Worm (Caenorhabditis elegans) whole organism, L4 larva: ENCODE results near the gene Y45F10A.7.
"Not testable (repeated sequence)": the region's sequence is repeated elsewhere in the genome, so short reads cannot be mapped to it uniquely, and the experiment has no call there.

Source experiments
- hlh-30 ChIP-seq: sonication (generic microtip); optimal IDR thresholded peaks from 2 replicates; lab custom pipeline; 2017; ENCODE audit warnings: antibody characterized with exemption, mild to moderate bottlenecking, missing genetic modification characterization, missing compliant biosample characterization; ENCODE audit not compliant: insufficient read depth
- lin-13 ChIP-seq: fragments of 150-350 bp; optimal IDR thresholded peaks from 2 replicates; lab custom pipeline; 2014; ENCODE audit warnings: missing biosample characterization, missing genetic modification reagents, missing genetic modification characterization
- lin-29 ChIP-seq: fragments of 200-800 bp; sonication (Bioruptor generic); IDR thresholded peaks from 2 replicates; pipeline ENCODE4 v1.3.6; 2022; ENCODE audit warnings: missing genetic modification reagents, missing genetic modification characterization, missing compliant biosample characterization
- lin-39 ChIP-seq: fragments of 150-350 bp; optimal IDR thresholded peaks from 2 replicates; lab custom pipeline; 2014; ENCODE audit warnings: missing biosample characterization, missing genetic modification reagents, missing genetic modification characterization
- mep-1 ChIP-seq: fragments of 150-350 bp; sonication (generic microtip); optimal IDR thresholded peaks from 3 replicates; lab custom pipeline; 2014; ENCODE audit warnings: missing biosample characterization, missing genetic modification characterization
- nhr-48 ChIP-seq: sonication (generic microtip); optimal IDR thresholded peaks from 2 replicates; lab custom pipeline; 2016; ENCODE audit warnings: mild to moderate bottlenecking, missing genetic modification characterization, missing compliant biosample characterization
- sdz-12 ChIP-seq: fragments of 200-800 bp; sonication (Bioruptor generic); optimal IDR thresholded peaks from 2 replicates; lab custom pipeline; 2018; ENCODE audit warnings: mild to moderate bottlenecking, missing genetic modification characterization, missing compliant biosample characterization
- tag-97 ChIP-seq: fragments of 200-800 bp; sonication (Bioruptor generic); IDR thresholded peaks from 2 replicates; pipeline ENCODE4 v1.3.6; 2022; ENCODE audit warnings: missing genetic modification characterization, missing compliant biosample characterization
- unc-62 ChIP-seq, 3 experiments: fragments of 150-350 bp in 1 of 3; sonication (generic microtip); optimal IDR thresholded peaks in 2 of 3; peaks in 1 of 3; 1 replicate in 1 of 3; 2 replicates in 2 of 3; lab custom pipeline; 2014 to 2017; ENCODE audit warnings: missing biosample characterization in 3 of 3, missing genetic modification characterization in 3 of 3, missing genetic modification reagents in 3 of 3, missing genotype in 1 of 3
- zip-2 ChIP-seq: fragments of 150-350 bp; optimal IDR thresholded peaks from 2 replicates; lab custom pipeline; 2014; ENCODE audit warnings: missing biosample characterization, missing genetic modification characterization

- not testable (repeated sequence) for TF ChIP-seq zip-2 (tag; lab: Kevin White, UChicago); sdz-12 (GFP tag; lab: Kevin White, UChicago); unc-62 (GFP tag; optimal IDR thresholded peaks at IDR 0.05 in 1 of 2; lab: Kevin White, UChicago); unc-62 (tag; optimal IDR thresholded peaks at IDR 0.05; lab: Kevin White, UChicago); tag-97 (GFP tag; lab: Robert Waterston, UW); lin-39 (tag; lab: Kevin White, UChicago); hlh-30; mep-1; lin-29 (GFP tag; lab: Robert Waterston, UW); lin-13 (GFP tag; lab: Kevin White, UChicago); nhr-48 (tag; lab: Kevin White, UChicago)
These were observed 28.5 kb upstream of the Y45F10A.7 start for ce11 chrIV:13463889-13464288.
